Fruit fly (Drosophila melanogaster): ENCODE results near the gene Traf6.

Gene Traf6

dm6 chrX:8157294-8157693, at the start of gene Traf6, which contains the start of gene GIIIspla2:
Gene Traf6 (minus strand): TSS chrX:8157386.
Gene GIIIspla2 (plus strand): TSS chrX:8157628.
- TF ChIP-seq h (optimal IDR thresholded peaks at IDR 0.05): no peak
- no peak for TF ChIP-seq Sin3A (optimal IDR thresholded peaks at IDR 0.05)
- no peak for TF ChIP-seq insv (optimal IDR thresholded peaks at IDR 0.05)
- no peak for TF ChIP-seq Myc (optimal IDR thresholded peaks at IDR 0.05)
- TF ChIP-seq psq (optimal IDR thresholded peaks at IDR 0.05): no peak
- TF ChIP-seq ttk (optimal IDR thresholded peaks at IDR 0.05): no peak

dm6 chrX:8206561-8206960, 49.4 kb upstream of the Traf6 start:
- TF ChIP-seq insv (optimal IDR thresholded peaks at IDR 0.05) (no peak), psq (optimal IDR thresholded peaks at IDR 0.05) (no peak), Sin3A (optimal IDR thresholded peaks at IDR 0.05) (no peak), ttk (optimal IDR thresholded peaks at IDR 0.05) (no peak), Myc (optimal IDR thresholded peaks at IDR 0.05) (no peak), h (optimal IDR thresholded peaks at IDR 0.05) (no peak)

DNA sequence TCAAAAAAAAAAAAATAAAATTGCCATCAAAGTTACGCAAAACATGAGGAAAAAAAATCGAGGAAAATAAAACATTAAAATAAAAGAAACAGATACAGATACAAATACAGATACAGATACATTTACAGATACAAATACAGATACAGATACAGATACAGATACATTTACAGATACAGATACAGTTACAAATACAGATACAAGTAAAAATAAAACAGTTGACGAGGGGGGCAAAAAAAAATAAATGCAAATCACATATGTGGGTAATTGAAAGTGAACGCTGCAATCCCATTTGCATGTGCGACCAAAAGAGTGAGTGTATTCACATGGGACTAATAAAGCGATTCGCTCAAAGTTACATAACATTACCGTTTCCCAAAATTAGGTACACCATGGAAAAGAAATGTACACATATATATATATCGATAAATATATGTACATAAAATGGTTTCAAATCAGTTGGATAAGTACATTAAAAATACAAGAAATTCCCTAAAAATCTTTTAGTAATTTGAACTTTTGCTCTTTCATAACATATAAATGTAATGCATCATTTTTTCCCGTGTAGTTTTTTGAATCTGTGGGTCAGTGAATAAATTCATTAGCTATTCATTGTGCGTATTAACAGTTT, 48.6 kb upstream of the Traf6 start:
- TF ChIP-seq insv (optimal IDR thresholded peaks at IDR 0.05): no peak

DNA sequence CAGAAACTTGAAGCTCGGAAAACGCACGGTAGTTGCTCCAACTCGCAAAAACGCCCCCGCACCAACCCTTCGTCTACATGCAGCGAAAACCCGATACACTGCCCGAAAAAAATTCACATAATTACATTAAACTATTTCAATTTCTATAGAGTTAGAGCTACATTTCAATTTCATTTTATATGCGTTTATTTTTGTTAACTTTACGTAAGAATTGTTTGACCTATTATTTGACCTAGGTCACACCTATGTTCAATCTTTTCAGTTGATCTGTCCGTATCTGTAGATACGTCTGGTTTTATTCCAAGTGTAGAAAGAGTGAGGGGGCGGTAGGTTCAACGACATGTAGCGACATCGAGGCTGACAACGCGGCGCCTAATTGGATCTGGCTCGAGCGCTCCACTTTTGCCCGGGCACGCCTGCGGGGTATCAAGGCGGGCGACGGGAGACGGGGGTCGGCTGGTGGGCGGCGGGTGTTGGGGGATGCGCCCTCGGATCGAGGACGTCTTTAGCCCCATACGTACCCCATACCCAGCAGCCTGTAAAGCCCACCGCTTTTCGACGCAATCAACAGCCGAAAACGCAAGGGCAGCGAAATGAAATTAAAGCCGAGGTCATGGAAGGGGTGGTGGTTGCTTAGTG, 45.7 kb upstream of the Traf6 start:
- TF ChIP-seq h (optimal IDR thresholded peaks at IDR 0.05): no peak
- no peak for TF ChIP-seq insv (optimal IDR thresholded peaks at IDR 0.05)
- TF ChIP-seq psq (optimal IDR thresholded peaks at IDR 0.05): no peak
- no peak for TF ChIP-seq ttk (optimal IDR thresholded peaks at IDR 0.05)
- no peak for TF ChIP-seq Sin3A (optimal IDR thresholded peaks at IDR 0.05)
- no peak for TF ChIP-seq Myc (optimal IDR thresholded peaks at IDR 0.05)

DNA sequence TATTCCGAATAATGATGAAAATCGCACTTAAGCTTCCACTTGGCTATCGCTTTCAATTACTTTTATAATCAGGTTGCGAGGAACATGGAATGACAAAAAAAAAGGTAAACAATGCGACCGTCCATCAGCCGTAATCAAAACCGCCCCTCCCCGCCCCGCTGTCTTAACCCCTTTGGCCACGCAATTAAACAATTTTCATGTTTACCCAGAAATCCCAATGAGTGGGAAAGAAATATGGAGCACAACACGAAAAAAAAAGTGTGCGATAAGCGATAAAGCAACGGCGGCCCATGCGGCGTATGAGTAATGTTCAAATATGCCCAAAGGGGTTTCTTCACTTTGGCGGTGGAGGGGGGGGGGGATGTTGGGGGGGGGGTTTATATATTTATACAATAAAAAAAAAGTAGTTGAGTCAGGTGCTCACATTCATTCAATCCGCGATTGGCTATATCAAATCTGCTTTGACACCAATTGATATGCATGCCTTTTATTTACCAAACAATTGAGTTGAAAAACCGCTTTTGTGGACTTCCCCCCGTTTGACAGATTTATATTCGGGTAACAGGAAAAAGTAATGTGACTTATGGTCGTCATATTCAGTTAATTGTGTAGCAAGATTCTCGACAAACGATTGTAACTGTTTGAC, 41.9 kb upstream of the Traf6 start:
- no peak for TF ChIP-seq Myc (optimal IDR thresholded peaks at IDR 0.05)
- no peak for TF ChIP-seq ttk (optimal IDR thresholded peaks at IDR 0.05)
- TF ChIP-seq psq (optimal IDR thresholded peaks at IDR 0.05): no peak
- no peak for TF ChIP-seq insv (optimal IDR thresholded peaks at IDR 0.05)
- TF ChIP-seq h (optimal IDR thresholded peaks at IDR 0.05): no peak
- no peak for TF ChIP-seq Sin3A (optimal IDR thresholded peaks at IDR 0.05)

- TF ChIP-seq insv (optimal IDR thresholded peaks at IDR 0.05): no peak
Measured at dm6 chrX:8196598-8197228, 39.5 kb upstream of the Traf6 start.

DNA sequence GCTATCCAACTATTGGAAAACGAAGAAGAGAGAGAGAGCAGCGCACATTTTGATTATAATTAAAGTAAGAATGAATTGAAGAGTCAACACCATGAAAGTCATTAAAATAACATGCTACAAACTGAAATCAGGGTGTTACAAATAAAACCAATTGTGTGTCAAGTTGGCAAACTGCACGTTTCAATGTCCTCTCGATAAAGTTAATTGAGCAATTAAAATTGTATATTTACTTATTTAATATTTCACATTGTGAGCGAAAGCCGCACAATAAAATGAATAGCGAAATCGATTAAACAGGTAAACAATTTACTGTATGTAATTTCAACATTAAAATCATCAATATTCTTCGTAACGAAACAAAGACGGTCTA, 39.0 kb upstream of the Traf6 start:
- no peak for TF ChIP-seq ttk (optimal IDR thresholded peaks at IDR 0.05)
- no peak for TF ChIP-seq Sin3A (optimal IDR thresholded peaks at IDR 0.05)
- TF ChIP-seq h (optimal IDR thresholded peaks at IDR 0.05): no peak
- TF ChIP-seq insv (optimal IDR thresholded peaks at IDR 0.05): no peak
- TF ChIP-seq Myc (optimal IDR thresholded peaks at IDR 0.05): no peak
- TF ChIP-seq psq (optimal IDR thresholded peaks at IDR 0.05): no peak

dm6 chrX:8195449-8196156, 38.4 kb upstream of the Traf6 start:
- TF ChIP-seq psq (optimal IDR thresholded peaks at IDR 0.05) (no peak), Sin3A (optimal IDR thresholded peaks at IDR 0.05) (no peak), h (optimal IDR thresholded peaks at IDR 0.05) (no peak), ttk (optimal IDR thresholded peaks at IDR 0.05) (no peak), insv (optimal IDR thresholded peaks at IDR 0.05) (no peak), Myc (optimal IDR thresholded peaks at IDR 0.05) (no peak)

dm6 chrX:8194559-8194958, 37.4 kb upstream of the Traf6 start:
- TF ChIP-seq Myc (optimal IDR thresholded peaks at IDR 0.05): no peak
- TF ChIP-seq Sin3A (optimal IDR thresholded peaks at IDR 0.05): no peak
- no peak for TF ChIP-seq psq (optimal IDR thresholded peaks at IDR 0.05)
- TF ChIP-seq h (optimal IDR thresholded peaks at IDR 0.05): no peak
- TF ChIP-seq ttk (optimal IDR thresholded peaks at IDR 0.05): no peak

dm6 chrX:8193017-8193556, 35.9 kb upstream of the Traf6 start:
- TF ChIP-seq Sin3A (optimal IDR thresholded peaks at IDR 0.05) (no peak), psq (optimal IDR thresholded peaks at IDR 0.05) (no peak), ttk (optimal IDR thresholded peaks at IDR 0.05) (no peak), insv (optimal IDR thresholded peaks at IDR 0.05) (no peak), h (optimal IDR thresholded peaks at IDR 0.05) (no peak), Myc (optimal IDR thresholded peaks at IDR 0.05) (no peak)

- TF ChIP-seq Sin3A (optimal IDR thresholded peaks at IDR 0.05) (no peak), Myc (optimal IDR thresholded peaks at IDR 0.05) (no peak), ttk (optimal IDR thresholded peaks at IDR 0.05) (no peak), insv (optimal IDR thresholded peaks at IDR 0.05) (no peak), h (optimal IDR thresholded peaks at IDR 0.05) (no peak)
Measured at dm6 chrX:8192191-8192590, 35.0 kb upstream of the Traf6 start.

- no peak for TF ChIP-seq h (optimal IDR thresholded peaks at IDR 0.05)
- TF ChIP-seq ttk (optimal IDR thresholded peaks at IDR 0.05): no peak
- TF ChIP-seq Myc (optimal IDR thresholded peaks at IDR 0.05): no peak
- no peak for TF ChIP-seq Sin3A (optimal IDR thresholded peaks at IDR 0.05)
- no peak for TF ChIP-seq psq (optimal IDR thresholded peaks at IDR 0.05)
- no peak for TF ChIP-seq insv (optimal IDR thresholded peaks at IDR 0.05)
Measured at dm6 chrX:8179858-8180257, 22.7 kb upstream of the Traf6 start.
